Worm (Caenorhabditis elegans): ENCODE data around the gene cdkr-3.

ce11 chrV:20279309-20279708 lies 9.4 kb downstream of the cdkr-3 start:
- TF ChIP-seq nhr-77 (tag; optimal IDR thresholded peaks at IDR 0.05) (no peak), nhr-237 (tag; optimal IDR thresholded peaks at IDR 0.05) (no peak), nhr-10 (tag; optimal IDR thresholded peaks at IDR 0.05) (no peak), unc-55 (GFP tag; optimal IDR thresholded peaks at IDR 0.05) (no peak)

All from whole organism, L2 larva.